Fruit fly (Drosophila melanogaster) whole organism, embryonic: Measurements from ENCODE around the gene CG34310.

ENCODE experiments used
- C15 ChIP-seq: fragments of 200-800 bp; sonication (Bioruptor generic); IDR thresholded peaks from 3 replicates; pipeline ENCODE4 v1.3.6; 2022; ENCODE audit warnings: missing biosample characterization, missing genetic modification characterization
- CG10565 ChIP-seq: fragments of 200-800 bp; sonication (Bioruptor generic); optimal IDR thresholded peaks from 3 replicates; lab custom pipeline; 2016; ENCODE audit warnings: missing biosample characterization, mild to moderate bottlenecking, missing genetic modification characterization
- CG10654 ChIP-seq: fragments of 200-800 bp; sonication (Bioruptor generic); optimal IDR thresholded peaks from 2 replicates; lab custom pipeline; 2016; ENCODE audit warnings: missing biosample characterization, missing genetic modification characterization
- CG1233 ChIP-seq: fragments of 200-800 bp; sonication (Bioruptor generic); optimal IDR thresholded peaks from 4 replicates; lab custom pipeline; 2018; ENCODE audit warnings: missing biosample characterization, mild to moderate bottlenecking, missing genetic modification characterization
- CG15601 ChIP-seq: fragments of 200-800 bp; sonication (Bioruptor generic); optimal IDR thresholded peaks from 3 replicates; lab custom pipeline; 2019; ENCODE audit warnings: missing biosample characterization, mild to moderate bottlenecking, missing genetic modification characterization, moderate library complexity
- CG1647 ChIP-seq: fragments of 200-800 bp; sonication (Bioruptor generic); optimal IDR thresholded peaks from 3 replicates; lab custom pipeline; 2016; ENCODE audit warnings: missing biosample characterization, missing genetic modification characterization
- CG2202 ChIP-seq: fragments of 200-800 bp; sonication (Bioruptor generic); optimal IDR thresholded peaks from 2 replicates; lab custom pipeline; 2018; ENCODE audit warnings: missing biosample characterization, mild to moderate bottlenecking, missing genetic modification characterization
- CG30020 ChIP-seq: fragments of 200-800 bp; optimal IDR thresholded peaks from 2 replicates; lab custom pipeline; 2019; ENCODE audit warnings: missing biosample characterization, mild to moderate bottlenecking, missing genetic modification characterization, moderate library complexity
- CG30403 ChIP-seq: fragments of 200-800 bp; sonication (Bioruptor generic); optimal IDR thresholded peaks from 3 replicates; lab custom pipeline; 2016; ENCODE audit warnings: missing biosample characterization, missing genetic modification characterization
- CG3163 ChIP-seq: fragments of 200-800 bp; sonication (Bioruptor generic); optimal IDR thresholded peaks from 3 replicates; lab custom pipeline; 2016; ENCODE audit warnings: missing biosample characterization, missing genetic modification characterization
- CG33557 ChIP-seq: fragments of 200-800 bp; sonication (Bioruptor generic); optimal IDR thresholded peaks from 2 replicates; lab custom pipeline; 2019; ENCODE audit warnings: missing biosample characterization, mild to moderate bottlenecking, missing genetic modification characterization, moderate library complexity
- CG3995 ChIP-seq: fragments of 200-800 bp; sonication (Bioruptor generic); optimal IDR thresholded peaks from 3 replicates; lab custom pipeline; 2016; ENCODE audit warnings: missing biosample characterization, missing genetic modification characterization
- CG4820 ChIP-seq: fragments of 200-800 bp; sonication (Bioruptor generic); optimal IDR thresholded peaks from 3 replicates; lab custom pipeline; 2016; ENCODE audit warnings: missing biosample characterization, missing genetic modification characterization
- CG5245 ChIP-seq: fragments of 200-800 bp; sonication (Bioruptor generic); optimal IDR thresholded peaks from 3 replicates; lab custom pipeline; 2016; ENCODE audit warnings: missing biosample characterization, missing genetic modification characterization
- CG8281 ChIP-seq: fragments of 200-800 bp; sonication (Bioruptor generic); optimal IDR thresholded peaks from 2 replicates; lab custom pipeline; 2018; ENCODE audit warnings: missing biosample characterization, mild to moderate bottlenecking, missing genetic modification characterization, moderate library complexity
- CG9437 ChIP-seq: fragments of 200-800 bp; sonication (Bioruptor generic); optimal IDR thresholded peaks from 2 replicates; lab custom pipeline; 2018; ENCODE audit warnings: missing biosample characterization, mild to moderate bottlenecking, missing genetic modification characterization
- CG9932 ChIP-seq: fragments of 200-800 bp; sonication (Bioruptor generic); IDR thresholded peaks from 2 replicates; pipeline ENCODE4 v1.3.6; 2022; ENCODE audit warnings: missing biosample characterization, missing genetic modification characterization
- Doc3 ChIP-seq: fragments of 200-800 bp; sonication (Bioruptor generic); IDR thresholded peaks from 3 replicates; pipeline ENCODE4 v1.3.6; 2022; ENCODE audit warnings: missing biosample characterization, missing genetic modification characterization; ENCODE audit not compliant: partially characterized antibody
- Eip74EF ChIP-seq, 2 experiments: fragments of 200-800 bp in 1 of 2; fragments of >200 bp in 1 of 2; sonication (Bioruptor generic) in 1 of 2; optimal IDR thresholded peaks; 2 replicates each; lab custom pipeline; 2017 to 2019; ENCODE audit warnings: missing biosample characterization in 2 of 2, missing genetic modification characterization in 2 of 2, mild to moderate bottlenecking in 1 of 2, moderate library complexity in 1 of 2
- HLH54F ChIP-seq: fragments of 200-800 bp; sonication (Bioruptor generic); optimal IDR thresholded peaks from 3 replicates; lab custom pipeline; 2016; ENCODE audit warnings: missing biosample characterization, missing genetic modification characterization
- Hmr ChIP-seq: fragments of 200-800 bp; sonication (Bioruptor generic); optimal IDR thresholded peaks from 3 replicates; lab custom pipeline; 2017; ENCODE audit warnings: mild to moderate bottlenecking, missing biosample characterization, missing genetic modification reagents, missing genetic modification characterization
- Hr3 ChIP-seq: fragments of 200-800 bp; sonication (Bioruptor generic); optimal IDR thresholded peaks from 3 replicates; lab custom pipeline; 2016; ENCODE audit warnings: missing biosample characterization, missing genetic modification characterization
- Meics ChIP-seq: fragments of 200-800 bp; sonication (Bioruptor generic); optimal IDR thresholded peaks from 2 replicates; lab custom pipeline; 2017; ENCODE audit warnings: missing biosample characterization, mild to moderate bottlenecking, missing genetic modification characterization
- Neu2 ChIP-seq: fragments of 200-800 bp; sonication (Bioruptor generic); optimal IDR thresholded peaks from 3 replicates; lab custom pipeline; 2016; ENCODE audit warnings: missing biosample characterization, missing genetic modification characterization, borderline replicate concordance
- Opbp ChIP-seq: fragments of 200-800 bp; sonication (Bioruptor generic); IDR thresholded peaks from 3 replicates; pipeline ENCODE4 v1.3.6; 2022; ENCODE audit warnings: missing biosample characterization, missing genetic modification characterization; ENCODE audit not compliant: partially characterized antibody
- PHDP ChIP-seq: fragments of 200-800 bp; sonication (Bioruptor generic); optimal IDR thresholded peaks from 3 replicates; lab custom pipeline; 2018; ENCODE audit warnings: missing biosample characterization, mild to moderate bottlenecking, missing genetic modification characterization, moderate library complexity
- Ravus ChIP-seq: fragments of 200-800 bp; sonication (Bioruptor generic); IDR thresholded peaks from 2 replicates; pipeline ENCODE4 v1.3.6; 2022; ENCODE audit warnings: missing biosample characterization, missing genetic modification characterization
- Sox100B ChIP-seq: fragments of 200-800 bp; sonication (Bioruptor generic); optimal IDR thresholded peaks from 3 replicates; lab custom pipeline; 2018; ENCODE audit warnings: missing biosample characterization, mild to moderate bottlenecking, missing genetic modification characterization
- Ssrp ChIP-seq: fragments of 200-800 bp; sonication (Bioruptor generic); optimal IDR thresholded peaks from 2 replicates; lab custom pipeline; 2018; ENCODE audit warnings: missing biosample characterization, mild to moderate bottlenecking, missing genetic modification characterization, moderate library complexity
- amos ChIP-seq: fragments of 200-800 bp; sonication (Bioruptor generic); IDR thresholded peaks from 2 replicates; pipeline ENCODE4 v1.3.6; 2022; ENCODE audit warnings: missing biosample characterization, missing genetic modification characterization; ENCODE audit not compliant: partially characterized antibody
- ap ChIP-seq: fragments of 200-800 bp; sonication (Bioruptor generic); IDR thresholded peaks from 2 replicates; pipeline ENCODE4 v1.3.6; 2022; ENCODE audit warnings: missing biosample characterization, missing genetic modification characterization
- bowl ChIP-seq: fragments of 200-800 bp; sonication (Bioruptor generic); IDR thresholded peaks from 2 replicates; pipeline ENCODE4 v1.3.6; 2022; ENCODE audit warnings: missing biosample characterization, missing genetic modification characterization
- dan ChIP-seq: fragments of 200-800 bp; sonication (Bioruptor generic); IDR thresholded peaks from 2 replicates; pipeline ENCODE4 v1.3.6; 2022; ENCODE audit warnings: missing biosample characterization, missing genetic modification characterization
- danr ChIP-seq: fragments of 200-800 bp; sonication (Bioruptor generic); IDR thresholded peaks from 2 replicates; pipeline ENCODE4 v1.3.6; 2022; ENCODE audit warnings: missing biosample characterization, missing genetic modification characterization
- fd3F ChIP-seq: fragments of 200-800 bp; sonication (Bioruptor generic); optimal IDR thresholded peaks from 2 replicates; lab custom pipeline; 2018; ENCODE audit warnings: missing biosample characterization, mild to moderate bottlenecking, missing genetic modification characterization, moderate library complexity
- fd64A ChIP-seq: fragments of 200-800 bp; sonication (Bioruptor generic); optimal IDR thresholded peaks from 3 replicates; lab custom pipeline; 2018; ENCODE audit warnings: missing biosample characterization, mild to moderate bottlenecking, missing genetic modification characterization
- fd96Cb ChIP-seq: fragments of 200-800 bp; sonication (Bioruptor generic); optimal IDR thresholded peaks from 2 replicates; lab custom pipeline; 2018; ENCODE audit warnings: missing biosample characterization, mild to moderate bottlenecking, missing genetic modification characterization, moderate library complexity
- gem ChIP-seq: fragments of 200-800 bp; sonication (Bioruptor generic); optimal IDR thresholded peaks from 2 replicates; lab custom pipeline; 2019; ENCODE audit warnings: missing biosample characterization, mild to moderate bottlenecking, missing genetic modification characterization, moderate library complexity
- grau ChIP-seq: fragments of 200-800 bp; optimal IDR thresholded peaks from 3 replicates; lab custom pipeline; 2019; ENCODE audit warnings: missing biosample characterization, mild to moderate bottlenecking, missing genetic modification characterization, moderate library complexity
- gsb-n ChIP-seq: fragments of 200-800 bp; sonication (Bioruptor generic); optimal IDR thresholded peaks from 3 replicates; lab custom pipeline; 2018; ENCODE audit warnings: missing biosample characterization, mild to moderate bottlenecking, missing genetic modification characterization
- lilli ChIP-seq: fragments of 200-800 bp; sonication (Bioruptor generic); optimal IDR thresholded peaks from 3 replicates; lab custom pipeline; 2016; ENCODE audit warnings: missing biosample characterization, missing genetic modification characterization
- mam ChIP-seq: fragments of 200-800 bp; sonication (Bioruptor generic); optimal IDR thresholded peaks from 3 replicates; lab custom pipeline; 2016; ENCODE audit warnings: missing biosample characterization, missing genetic modification characterization
- mirr ChIP-seq: fragments of 200-800 bp; sonication (Bioruptor generic); optimal IDR thresholded peaks from 3 replicates; lab custom pipeline; 2018; ENCODE audit warnings: missing biosample characterization, mild to moderate bottlenecking, missing genetic modification characterization
- onecut ChIP-seq: fragments of 200-800 bp; sonication (Bioruptor generic); IDR thresholded peaks from 2 replicates; pipeline ENCODE4 v1.3.6; 2022; ENCODE audit warnings: missing biosample characterization, missing genetic modification characterization
- repo ChIP-seq: fragments of 200-800 bp; sonication (Bioruptor generic); optimal IDR thresholded peaks from 2 replicates; lab custom pipeline; 2016; ENCODE audit warnings: missing biosample characterization, missing genetic modification characterization
- row ChIP-seq: fragments of 200-800 bp; sonication (Bioruptor generic); IDR thresholded peaks from 3 replicates; pipeline ENCODE4 v1.3.6; 2022; ENCODE audit warnings: missing biosample characterization, missing genetic modification characterization
- sima ChIP-seq: fragments of 200-800 bp; sonication (Bioruptor generic); optimal IDR thresholded peaks from 2 replicates; lab custom pipeline; 2016; ENCODE audit warnings: missing biosample characterization, missing genetic modification characterization
- slp2 ChIP-seq: fragments of 200-800 bp; sonication (Bioruptor generic); optimal IDR thresholded peaks from 2 replicates; lab custom pipeline; 2016; ENCODE audit warnings: missing biosample characterization, missing genetic modification characterization
- sna ChIP-seq: fragments of 200-800 bp; sonication (Bioruptor generic); IDR thresholded peaks from 2 replicates; pipeline ENCODE4 v1.3.6; 2022; ENCODE audit warnings: missing biosample characterization, missing genetic modification characterization; ENCODE audit not compliant: partially characterized antibody
- toy ChIP-seq: fragments of 200-800 bp; sonication (Bioruptor generic); IDR thresholded peaks from 2 replicates; pipeline ENCODE4 v1.3.6; 2022; ENCODE audit warnings: missing biosample characterization, missing genetic modification characterization
- zen ChIP-seq: fragments of 200-800 bp; sonication (Bioruptor generic); optimal IDR thresholded peaks from 3 replicates; lab custom pipeline; 2018; ENCODE audit warnings: missing biosample characterization, mild to moderate bottlenecking, missing genetic modification characterization, moderate library complexity

CG34310 gene

dm6 chr2L:6693794-6694254, 30.4 kb downstream of the CG34310 start (continued):
- TF ChIP-seq CG1233 (GFP tag; lab: Kevin White, UChicago) (peak; percentile 38), Meics (GFP tag; lab: Kevin White, UChicago) (peak; percentile 62), CG10654 (GFP tag; lab: Kevin White, UChicago) (no peak), Sox100B (GFP tag; lab: Kevin White, UChicago) (peak; percentile 84), CG5245 (GFP tag; lab: Kevin White, UChicago) (no peak), sima (GFP tag; lab: Kevin White, UChicago) (no peak), row (GFP tag; lab: Robert Waterston, UW) (peak; percentile 55), Doc3 (no peak), C15 (no peak), danr (0 out of 2 replicates have a peak, but pooled peaks have one; percentile 28), CG2202 (tag; lab: Kevin White, UChicago) (no peak), Eip74EF (GFP tag; optimal IDR thresholded peaks at IDR 0.05; lab: Kevin White, UChicago) (peak in 1 of 2 experiments; percentile 68), Opbp (GFP tag; lab: Robert Waterston, UW) (no peak), Ssrp (tag; lab: Kevin White, UChicago) (peak; percentile 53), CG1647 (GFP tag; lab: Kevin White, UChicago) (no peak), HLH54F (GFP tag; lab: Kevin White, UChicago) (no peak), gem (peak; percentile 77), CG9437 (GFP tag; lab: Kevin White, UChicago) (peak; percentile 59), PHDP (peak; percentile 50), CG3995 (GFP tag; lab: Kevin White, UChicago) (no peak), CG33557 (GFP tag; lab: Kevin White, UChicago) (peak; percentile 48), CG9932 (no peak), Neu2 (GFP tag; lab: Kevin White, UChicago) (no peak), mam (GFP tag; lab: Kevin White, UChicago) (no peak), fd96Cb (tag; lab: Kevin White, UChicago) (peak; percentile 46), CG15601 (tag; lab: Kevin White, UChicago) (peak; percentile 29), CG4820 (GFP tag; lab: Kevin White, UChicago) (peak; percentile 91), repo (GFP tag; lab: Kevin White, UChicago) (no peak), amos (GFP tag; lab: Robert Waterston, UW) (no peak), sna (GFP tag; lab: Robert Waterston, UW) (no peak), ap (no peak), CG10565 (GFP tag; lab: Kevin White, UChicago) (no peak), CG3163 (GFP tag; lab: Kevin White, UChicago) (no peak), lilli (GFP tag; lab: Kevin White, UChicago) (peak; percentile 27), CG30403 (GFP tag; lab: Kevin White, UChicago) (peak; percentile 70), Hr3 (GFP tag; lab: Kevin White, UChicago) (peak; percentile 27), dan (GFP tag; lab: Robert Waterston, UW) (no peak), CG8281 (tag; lab: Kevin White, UChicago) (no peak), onecut (0 out of 2 replicates have a peak, but pooled peaks have one; percentile 21), zen (no peak), Hmr (GFP tag; lab: Kevin White, UChicago) (peak; percentile 43), CG30020 (tag; lab: Kevin White, UChicago) (peak; percentile 44), toy (GFP tag; lab: Robert Waterston, UW) (no peak), fd64A (GFP tag; lab: Kevin White, UChicago) (peak; percentile 14), fd3F (GFP tag; lab: Kevin White, UChicago) (no peak), slp2 (GFP tag; lab: Kevin White, UChicago) (no peak), bowl (no peak), Ravus (GFP tag; lab: Robert Waterston, UW) (no peak), mirr (no peak), gsb-n (tag; lab: Kevin White, UChicago) (peak; percentile 47), grau (peak; percentile 64)
